Worm (Caenorhabditis elegans) whole organism, midembryonic: ENCODE data around the gene srh-55.

ENCODE experiments used
- flt-1 ChIP-seq: fragments of 200-800 bp; sonication (Bioruptor generic); IDR thresholded peaks from 2 replicates; pipeline ENCODE4 v1.3.6; 2022; ENCODE audit warnings: missing genetic modification characterization, missing compliant biosample characterization
- med-1 ChIP-seq: sonication (generic microtip); optimal IDR thresholded peaks from 2 replicates; lab custom pipeline; 2017; ENCODE audit warnings: missing genetic modification characterization, mild to moderate bottlenecking, missing compliant biosample characterization, antibody characterized with exemption, missing genetic modification reagents; ENCODE audit not compliant: insufficient read depth

ce11 chrV:15147776-15148175, 5.6 kb upstream of the srh-55 start, which contains the start of gene T09F5.20:
- TF ChIP-seq med-1 (GFP tag; lab: Kevin White, UChicago) (no peak), flt-1 (no peak)
